Worm (Caenorhabditis elegans) whole organism, mixed stage, embryonic: ENCODE data around the gene F31E8.5.
A peak's percentile ranks its signal among the peaks of the same experiment; 100 is the strongest.

ENCODE experiments used
- ces-1 ChIP-seq: fragments of 150-350 bp; optimal IDR thresholded peaks from 2 replicates; lab custom pipeline; 2014; ENCODE audit warnings: missing biosample characterization, missing genetic modification reagents, missing genetic modification characterization
- flh-1 ChIP-seq: fragments of 200-800 bp; sonication (Bioruptor generic); optimal IDR thresholded peaks from 2 replicates; lab custom pipeline; 2018; ENCODE audit warnings: mild to moderate bottlenecking, missing genetic modification characterization, moderate library complexity, missing compliant biosample characterization
- lin-13 ChIP-seq: fragments of 150-350 bp; optimal IDR thresholded peaks from 2 replicates; lab custom pipeline; 2014; ENCODE audit warnings: missing biosample characterization, missing genetic modification characterization
- lin-32 ChIP-seq: fragments of 200-800 bp; sonication (Bioruptor generic); optimal IDR thresholded peaks from 2 replicates; lab custom pipeline; 2018; ENCODE audit warnings: mild to moderate bottlenecking, missing genetic modification characterization, missing compliant biosample characterization
- nhr-12 ChIP-seq: fragments of 150-350 bp; optimal IDR thresholded peaks from 2 replicates; lab custom pipeline; 2014; ENCODE audit warnings: missing biosample characterization, missing genetic modification characterization
- nhr-28 ChIP-seq: fragments of 150-350 bp; optimal IDR thresholded peaks from 2 replicates; lab custom pipeline; 2014; ENCODE audit warnings: missing biosample characterization, missing genetic modification characterization
- unc-62 ChIP-seq: fragments of 150-350 bp; optimal IDR thresholded peaks from 2 replicates; lab custom pipeline; 2014; ENCODE audit warnings: missing biosample characterization, missing genetic modification reagents, missing genetic modification characterization

DNA sequence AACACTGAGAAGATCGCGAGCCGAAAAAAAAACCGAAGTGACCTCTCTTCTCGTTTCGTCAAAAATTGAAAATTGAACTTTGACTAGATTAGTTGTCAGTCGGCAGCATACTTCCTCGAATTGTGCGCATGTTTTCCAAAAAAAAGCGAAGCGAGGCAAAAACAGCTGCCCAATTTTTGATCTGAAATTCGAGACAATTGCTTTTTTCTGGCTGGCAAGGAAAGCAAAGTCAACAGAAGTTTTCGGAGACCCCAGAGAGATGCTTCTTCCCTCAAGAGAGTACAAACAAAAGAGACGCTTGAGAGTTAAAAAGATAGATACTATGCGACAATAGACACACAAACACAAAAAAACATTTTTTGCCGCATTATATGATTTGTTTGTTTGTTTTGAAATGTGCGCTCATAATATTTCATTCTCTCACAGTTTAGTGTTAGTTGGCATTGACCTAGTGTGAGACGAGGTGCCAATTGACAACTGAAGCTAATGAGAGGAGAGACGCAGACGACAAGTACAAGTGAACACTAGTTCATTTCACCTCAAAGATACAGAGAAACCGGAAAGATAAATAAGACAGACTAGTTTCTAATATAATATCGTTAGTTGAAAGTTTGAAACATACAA is 29.0 kb upstream of the F31E8.5 start:
- TF ChIP-seq ces-1 (GFP tag; lab: Kevin White, UChicago) = peak; percentile 43
- TF ChIP-seq lin-13 (tag; lab: Kevin White, UChicago) = no peak
- no peak for TF ChIP-seq nhr-12 (tag; lab: Kevin White, UChicago)
- TF ChIP-seq flh-1 (GFP tag; lab: Kevin White, UChicago) = no peak
- no peak for TF ChIP-seq lin-32 (GFP tag; lab: Kevin White, UChicago)
- TF ChIP-seq unc-62 (GFP tag; lab: Kevin White, UChicago) = peak; percentile 55
- TF ChIP-seq nhr-28 = no peak
